ENCODE assay signal across 1 fruit fly cellular context in the genomic region with DNA sequence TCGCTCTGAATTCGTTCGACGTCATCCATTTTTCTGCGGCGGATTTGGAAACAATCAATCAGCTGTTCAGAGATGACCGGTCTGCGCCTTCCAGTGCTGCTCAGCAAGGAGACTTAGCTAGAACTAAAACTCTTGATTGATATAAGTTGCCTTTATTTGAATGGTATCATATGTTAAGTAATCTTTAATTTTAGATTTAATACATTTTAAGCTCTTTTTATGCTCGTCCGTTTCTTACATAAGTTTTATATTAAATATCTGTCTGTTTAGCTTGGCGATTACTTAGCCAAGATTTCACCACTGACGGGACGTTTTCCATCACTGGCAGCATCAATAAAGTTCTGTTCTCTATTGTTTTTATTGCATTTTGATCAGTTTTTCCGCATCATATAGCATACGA.
TF ChIP-seq lines count a peak whose summit lies in the region.

A gene (minus strand): TSS at position 58 of the 400 bp plus-strand sequence.
A gene (plus strand): TSS at position 296 of the 400 bp plus-strand sequence.

TF ChIP-seq in whole organism, embryonic, 481 proteins besides CTCF, POLR2A, EP300 and RAD21 (continued from another document and continues in another):
- TF ChIP-seq sens (GFP tag; lab: Kevin White, UChicago) (no peak), Sry-β (GFP tag; optimal IDR thresholded peaks at IDR 0.05; lab: Kevin White, UChicago) (peak; percentile 100), ken (GFP tag; IDR thresholded peaks at IDR 0.05; lab: Robert Waterston, UW) (no peak), Xbp1 (GFP tag; optimal IDR thresholded peaks at IDR 0.05; lab: Kevin White, UChicago) (peak; percentile 58), CG11398 (GFP tag; optimal IDR thresholded peaks at IDR 0.05; lab: Kevin White, UChicago) (no peak), CG12659 (GFP tag; optimal IDR thresholded peaks at IDR 0.05; lab: Kevin White, UChicago) (peak; percentile 65), seq (GFP tag; IDR thresholded peaks at IDR 0.05; lab: Robert Waterston, UW) (no peak), slbo (GFP tag; IDR thresholded peaks at IDR 0.05; lab: Robert Waterston, UW) (peak; percentile 78), ase (GFP tag; IDR thresholded peaks at IDR 0.05; lab: Robert Waterston, UW) (no peak), CG4707 (GFP tag; optimal IDR thresholded peaks at IDR 0.05; lab: Kevin White, UChicago) (no peak), Dip3 (GFP tag; optimal IDR thresholded peaks at IDR 0.05; lab: Kevin White, UChicago) (no peak), bbx (GFP tag; IDR thresholded peaks at IDR 0.05; lab: Robert Waterston, UW; ENCODE audit: partially characterized antibody) (no peak), TFAM (GFP tag; optimal IDR thresholded peaks at IDR 0.05; lab: Kevin White, UChicago) (no peak), CG9817 (tag; optimal IDR thresholded peaks at IDR 0.05; lab: Kevin White, UChicago) (peak; percentile 66), CHES-1-like (GFP tag; optimal IDR thresholded peaks at IDR 0.05; lab: Kevin White, UChicago) (peak; percentile 57), pan (optimal IDR thresholded peaks at IDR 0.05; lab: Kevin White, UChicago) (no peak), pan (GFP tag; optimal IDR thresholded peaks at IDR 0.05 in 1 of 2, IDR thresholded peaks at IDR 0.05 in 1 of 2) (peak in 1 of 2 experiments; percentile 69), Doc3 (GFP tag; IDR thresholded peaks at IDR 0.05; lab: Robert Waterston, UW; ENCODE audit: partially characterized antibody) (no peak), CG17361 (GFP tag; IDR thresholded peaks at IDR 0.05; lab: Robert Waterston, UW) (no peak; the same call in 1 of the 3 replicates), CG6791 (GFP tag; IDR thresholded peaks at IDR 0.05; lab: Robert Waterston, UW; ENCODE audit: partially characterized antibody) (no peak), yki (optimal IDR thresholded peaks at IDR 0.05; lab: Kevin White, UChicago) (no peak), CG8944 (GFP tag; optimal IDR thresholded peaks at IDR 0.05; lab: Kevin White, UChicago) (peak; percentile 2), Blimp-1 (GFP tag; optimal IDR thresholded peaks at IDR 0.05; lab: Kevin White, UChicago) (no peak), z (GFP tag; IDR thresholded peaks at IDR 0.05; lab: Robert Waterston, UW) (no peak), D (optimal IDR thresholded peaks at IDR 0.05; lab: Kevin White, UChicago) (no peak), D (GFP tag; optimal IDR thresholded peaks at IDR 0.05; lab: Kevin White, UChicago) (peak; percentile 74), CG4282 (GFP tag; optimal IDR thresholded peaks at IDR 0.05; lab: Kevin White, UChicago) (no peak), Hsf (GFP tag; optimal IDR thresholded peaks at IDR 0.05; lab: Kevin White, UChicago) (peak; percentile 19), Usf (GFP tag; optimal IDR thresholded peaks at IDR 0.05; lab: Kevin White, UChicago) (peak; percentile 13), Neu2 (GFP tag; optimal IDR thresholded peaks at IDR 0.05; lab: Kevin White, UChicago; ENCODE audit: borderline replicate concordance) (no peak), gcm2 (GFP tag; optimal IDR thresholded peaks at IDR 0.05; lab: Kevin White, UChicago) (no peak), btn (GFP tag; optimal IDR thresholded peaks at IDR 0.05; lab: Kevin White, UChicago) (no peak), Elba2 (GFP tag; optimal IDR thresholded peaks at IDR 0.05; lab: Kevin White, UChicago) (peak; percentile 20), Vsx1 (GFP tag; optimal IDR thresholded peaks at IDR 0.05; lab: Kevin White, UChicago) (no peak), klu (GFP tag; IDR thresholded peaks at IDR 0.05; lab: Robert Waterston, UW) (peak; percentile 60; the same call in 1 of the 2 replicates), tup (GFP tag; optimal IDR thresholded peaks at IDR 0.05; lab: Kevin White, UChicago) (no peak), pb (GFP tag; optimal IDR thresholded peaks at IDR 0.05; lab: Kevin White, UChicago) (no peak), CG14667 (GFP tag; IDR thresholded peaks at IDR 0.05; lab: Robert Waterston, UW) (peak; percentile 32; the same call in 1 of the 2 replicates), lola (GFP tag; optimal IDR thresholded peaks at IDR 0.05; lab: Kevin White, UChicago) (peak in 1 of 3 experiments; percentile 59), HLH4C (GFP tag; IDR thresholded peaks at IDR 0.05; lab: Robert Waterston, UW; ENCODE audit: partially characterized antibody) (no peak), Ets97D (GFP tag; optimal IDR thresholded peaks at IDR 0.05; lab: Kevin White, UChicago) (no peak), Drgx (GFP tag; IDR thresholded peaks at IDR 0.05; lab: Robert Waterston, UW) (no peak), CG6854 (GFP tag; optimal IDR thresholded peaks at IDR 0.05; lab: Kevin White, UChicago) (no peak), run (tag; optimal IDR thresholded peaks at IDR 0.05; lab: Kevin White, UChicago) (no peak), eyg (GFP tag; optimal IDR thresholded peaks at IDR 0.05; lab: Kevin White, UChicago) (no peak), ERR (GFP tag; optimal IDR thresholded peaks at IDR 0.05; lab: Kevin White, UChicago) (no peak), CG12155 (GFP tag; optimal IDR thresholded peaks at IDR 0.05; lab: Kevin White, UChicago) (no peak), Lim3 (GFP tag; IDR thresholded peaks at IDR 0.05; lab: Robert Waterston, UW) (no peak), al (GFP tag; IDR thresholded peaks at IDR 0.05; lab: Robert Waterston, UW) (peak; percentile 73), gro (GFP tag; optimal IDR thresholded peaks at IDR 0.05; lab: Kevin White, UChicago) (no peak), pita (GFP tag; optimal IDR thresholded peaks at IDR 0.05; lab: Kevin White, UChicago) (no peak), Hmx (GFP tag; optimal IDR thresholded peaks at IDR 0.05; lab: Kevin White, UChicago) (no peak), CG8765 (GFP tag; IDR thresholded peaks at IDR 0.05; lab: Robert Waterston, UW) (no peak), CG30431 (GFP tag; optimal IDR thresholded peaks at IDR 0.05; lab: Kevin White, UChicago) (no peak), gcm (GFP tag; optimal IDR thresholded peaks at IDR 0.05; lab: Kevin White, UChicago) (no peak), YL-1 (GFP tag; optimal IDR thresholded peaks at IDR 0.05; lab: Kevin White, UChicago) (peak; percentile 86), PHDP (tag; optimal IDR thresholded peaks at IDR 0.05; lab: Kevin White, UChicago) (no peak), Ssrp (tag; optimal IDR thresholded peaks at IDR 0.05; lab: Kevin White, UChicago) (no peak), CG14050 (GFP tag; IDR thresholded peaks at IDR 0.05; lab: Robert Waterston, UW) (peak; percentile 17; the same call in 1 of the 3 replicates), Chrac-16 (GFP tag; optimal IDR thresholded peaks at IDR 0.05; lab: Kevin White, UChicago) (peak; percentile 61), dysf (GFP tag; IDR thresholded peaks at IDR 0.05; lab: Robert Waterston, UW) (peak; percentile 71; the same call in 2 of the 3 replicates), bigmax (GFP tag; optimal IDR thresholded peaks at IDR 0.05; lab: Kevin White, UChicago) (no peak), CG7372 (GFP tag; IDR thresholded peaks at IDR 0.05; lab: Robert Waterston, UW) (peak; percentile 69; the same call in 1 of the 2 replicates), stwl (tag; optimal IDR thresholded peaks at IDR 0.05; lab: Kevin White, UChicago) (peak; percentile 19), Asciz (GFP tag; optimal IDR thresholded peaks at IDR 0.05; lab: Kevin White, UChicago) (no peak), Fer3 (tag; optimal IDR thresholded peaks at IDR 0.05; lab: Kevin White, UChicago) (peak; percentile 74), CG3281 (GFP tag; optimal IDR thresholded peaks at IDR 0.05; lab: Kevin White, UChicago) (no peak), CG4424 (GFP tag; optimal IDR thresholded peaks at IDR 0.05; lab: Kevin White, UChicago) (peak; percentile 70), tio (GFP tag; optimal IDR thresholded peaks at IDR 0.05; lab: Kevin White, UChicago) (no peak), Sox100B (GFP tag; optimal IDR thresholded peaks at IDR 0.05; lab: Kevin White, UChicago) (no peak), Ptx1 (GFP tag; IDR thresholded peaks at IDR 0.05; lab: Robert Waterston, UW) (peak; percentile 72), jigr1 (GFP tag; IDR thresholded peaks at IDR 0.05; lab: Robert Waterston, UW) (no peak), CG17186 (GFP tag; optimal IDR thresholded peaks at IDR 0.05; lab: Kevin White, UChicago) (peak; percentile 60), CG4404 (GFP tag; IDR thresholded peaks at IDR 0.05; lab: Robert Waterston, UW) (peak; percentile 56; the same call in 1 of the 2 replicates), Abd-B (GFP tag; optimal IDR thresholded peaks at IDR 0.05; lab: Kevin White, UChicago) (peak; percentile 77), Mrtf (GFP tag; IDR thresholded peaks at IDR 0.05; lab: Robert Waterston, UW) (peak; percentile 36; the same call in 1 of the 3 replicates), ind (GFP tag; optimal IDR thresholded peaks at IDR 0.05; lab: Kevin White, UChicago) (no peak), sima (GFP tag; optimal IDR thresholded peaks at IDR 0.05; lab: Kevin White, UChicago) (no peak), Six4 (GFP tag; optimal IDR thresholded peaks at IDR 0.05; lab: Kevin White, UChicago) (no peak), ssp (GFP tag; IDR thresholded peaks at IDR 0.05; lab: Robert Waterston, UW) (peak; percentile 43; the same call in 1 of the 2 replicates), Rx (GFP tag; IDR thresholded peaks at IDR 0.05; lab: Robert Waterston, UW) (no peak), CG17612 (GFP tag; IDR thresholded peaks at IDR 0.05; lab: Robert Waterston, UW) (no peak), inv (GFP tag; IDR thresholded peaks at IDR 0.05; lab: Robert Waterston, UW; ENCODE audit: partially characterized antibody) (no peak), Awh (GFP tag; IDR thresholded peaks at IDR 0.05; lab: Robert Waterston, UW) (no peak), fd96Cb (tag; optimal IDR thresholded peaks at IDR 0.05; lab: Kevin White, UChicago) (peak; percentile 23), Kr (GFP tag; optimal IDR thresholded peaks at IDR 0.05; lab: Kevin White, UChicago) (no peak), wdn (GFP tag; IDR thresholded peaks at IDR 0.05; lab: Robert Waterston, UW) (no peak), CG2202 (tag; optimal IDR thresholded peaks at IDR 0.05; lab: Kevin White, UChicago) (no peak), CG7357 (GFP tag; IDR thresholded peaks at IDR 0.05; lab: Robert Waterston, UW) (0 out of 3 replicates have a peak, but pooled peaks have one; percentile 45), CG17328 (GFP tag; IDR thresholded peaks at IDR 0.05; lab: Robert Waterston, UW) (no peak), CG12104 (GFP tag; optimal IDR thresholded peaks at IDR 0.05; lab: Kevin White, UChicago) (peak; percentile 58), CG13424 (tag; optimal IDR thresholded peaks at IDR 0.05; lab: Kevin White, UChicago) (peak; percentile 74), disco-r (GFP tag; optimal IDR thresholded peaks at IDR 0.05; lab: Kevin White, UChicago) (no peak), CG18764 (GFP tag; optimal IDR thresholded peaks at IDR 0.05; lab: Kevin White, UChicago) (no peak), CG15601 (tag; optimal IDR thresholded peaks at IDR 0.05; lab: Kevin White, UChicago) (no peak), sug (tag; optimal IDR thresholded peaks at IDR 0.05; lab: Kevin White, UChicago) (peak; percentile 81), CG8281 (tag; optimal IDR thresholded peaks at IDR 0.05; lab: Kevin White, UChicago) (no peak), CG2678 (tag; optimal IDR thresholded peaks at IDR 0.05; lab: Kevin White, UChicago) (no peak), dmrt99B (tag; optimal IDR thresholded peaks at IDR 0.05; lab: Kevin White, UChicago) (no peak), Sox102F (GFP tag; optimal IDR thresholded peaks at IDR 0.05; lab: Kevin White, UChicago) (no peak), slp2 (GFP tag; optimal IDR thresholded peaks at IDR 0.05; lab: Kevin White, UChicago) (peak; percentile 6), Dfd (GFP tag; optimal IDR thresholded peaks at IDR 0.05; lab: Kevin White, UChicago) (no peak), fu2 (GFP tag; optimal IDR thresholded peaks at IDR 0.05; lab: Kevin White, UChicago) (peak; percentile 58), ci (GFP tag; IDR thresholded peaks at IDR 0.05; lab: Robert Waterston, UW) (no peak), ewg (GFP tag; optimal IDR thresholded peaks at IDR 0.05; lab: Kevin White, UChicago) (no peak), CG13287 (GFP tag; IDR thresholded peaks at IDR 0.05; lab: Robert Waterston, UW; ENCODE audit: partially characterized antibody) (peak; percentile 21; the same call in 1 of the 2 replicates), vnd (GFP tag; IDR thresholded peaks at IDR 0.05; lab: Robert Waterston, UW; ENCODE audit: partially characterized antibody) (0 out of 3 replicates have a peak, but pooled peaks have one; percentile 21), CG8359 (GFP tag; optimal IDR thresholded peaks at IDR 0.05; lab: Kevin White, UChicago; ENCODE audit: borderline replicate concordance) (peak; percentile 32), CG12942 (GFP tag; optimal IDR thresholded peaks at IDR 0.05; lab: Kevin White, UChicago) (peak; percentile 18), CG6765 (GFP tag; optimal IDR thresholded peaks at IDR 0.05; lab: Kevin White, UChicago) (no peak), MTF-1 (GFP tag; optimal IDR thresholded peaks at IDR 0.05; lab: Kevin White, UChicago; ENCODE audit: borderline replicate concordance) (no peak), pzg (GFP tag; optimal IDR thresholded peaks at IDR 0.05; lab: Kevin White, UChicago) (peak; percentile 56), CG17912 (GFP tag; optimal IDR thresholded peaks at IDR 0.05; lab: Kevin White, UChicago) (peak; percentile 36), CG32532 (GFP tag; IDR thresholded peaks at IDR 0.05; lab: Robert Waterston, UW) (peak; percentile 77), Rfx (GFP tag; IDR thresholded peaks at IDR 0.05; lab: Robert Waterston, UW) (peak; percentile 85), br (optimal IDR thresholded peaks at IDR 0.05; lab: Kevin White, UChicago) (no peak), CG10462 (GFP tag; optimal IDR thresholded peaks at IDR 0.05; lab: Kevin White, UChicago) (no peak), sob (GFP tag; IDR thresholded peaks at IDR 0.05; lab: Robert Waterston, UW) (peak; percentile 77), cato (GFP tag; optimal IDR thresholded peaks at IDR 0.05; lab: Kevin White, UChicago; ENCODE audit: borderline replicate concordance) (peak; percentile 7), NFAT (GFP tag; IDR thresholded peaks at IDR 0.05; lab: Robert Waterston, UW) (peak; percentile 46), sim (GFP tag; IDR thresholded peaks at IDR 0.05; lab: Robert Waterston, UW) (no peak), CG18619 (GFP tag; optimal IDR thresholded peaks at IDR 0.05; lab: Kevin White, UChicago) (no peak), unpg (GFP tag; optimal IDR thresholded peaks at IDR 0.05; lab: Kevin White, UChicago) (no peak), Jarid2 (GFP tag; optimal IDR thresholded peaks at IDR 0.05; lab: Kevin White, UChicago) (no peak), Fer2 (tag; optimal IDR thresholded peaks at IDR 0.05; lab: Kevin White, UChicago) (peak; percentile 66), mam (GFP tag; optimal IDR thresholded peaks at IDR 0.05; lab: Kevin White, UChicago) (peak; percentile 54), bsh (GFP tag; optimal IDR thresholded peaks at IDR 0.05; lab: Kevin White, UChicago) (no peak)
